Worm (Caenorhabditis elegans): ENCODE data around the gene C13C4.8.

The C13C4.8 gene

DNA sequence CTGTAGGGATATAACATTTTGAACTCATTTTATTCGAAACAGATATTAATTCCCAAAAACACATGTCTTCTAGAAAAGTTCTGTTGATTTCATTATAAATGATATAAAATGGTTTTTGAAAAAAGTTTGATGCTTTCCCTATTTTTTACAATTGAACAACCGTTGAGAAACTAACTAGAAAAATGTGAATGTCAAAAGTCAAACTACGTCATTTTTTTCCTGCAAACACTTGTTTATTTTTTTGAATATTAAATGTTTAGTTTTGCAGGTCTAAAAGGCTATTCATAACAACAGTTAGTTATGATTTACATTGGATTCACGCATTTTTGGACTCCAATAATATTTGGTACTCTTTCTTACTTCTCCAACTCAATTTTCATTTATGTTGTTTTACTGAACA lies 45.1 kb downstream of the C13C4.8 start, which contains the start of gene srj-4:
Gene srj-4 (plus strand): TSS at position 301 of the 400 bp plus-strand sequence.
- TF ChIP-seq ztf-11 (tag; optimal IDR thresholded peaks at IDR 0.05) (no peak), unc-120 (tag; optimal IDR thresholded peaks at IDR 0.05; ENCODE audit: poor library complexity, severe bottlenecking) (no peak), mab-5 (tag; optimal IDR thresholded peaks at IDR 0.05) (no peak)

DNA sequence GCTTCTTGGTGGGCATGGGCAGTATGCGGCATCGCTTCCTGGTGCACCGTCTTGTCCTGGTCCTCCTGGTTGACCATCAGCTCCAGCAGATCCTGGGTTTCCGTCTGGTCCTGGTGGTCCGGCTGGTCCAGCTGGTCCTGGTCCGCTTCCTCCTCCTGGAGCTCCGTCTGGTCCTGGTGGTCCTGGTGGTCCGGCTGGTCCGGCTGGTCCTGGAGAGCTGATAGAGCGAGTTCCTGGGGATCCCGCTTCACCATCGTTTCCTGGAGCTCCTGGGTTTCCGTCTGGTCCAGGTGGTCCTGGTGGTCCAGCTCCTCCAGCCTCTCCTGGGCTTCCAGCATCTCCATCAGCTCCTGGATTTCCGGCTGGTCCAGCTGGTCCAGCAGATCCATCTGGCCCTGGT lies 49.2 kb downstream of the C13C4.8 start:
- TF ChIP-seq nhr-76 (tag; optimal IDR thresholded peaks at IDR 0.05) = no peak
- TF ChIP-seq mab-5 (tag; optimal IDR thresholded peaks at IDR 0.05) = no peak
- TF ChIP-seq nhr-12 (tag; optimal IDR thresholded peaks at IDR 0.05) = no peak
- no peak for TF ChIP-seq hlh-1 (tag; optimal IDR thresholded peaks at IDR 0.05)
- no peak for TF ChIP-seq pha-4 (tag; optimal IDR thresholded peaks at IDR 0.05)
- no peak for TF ChIP-seq cnd-1 (tag; optimal IDR thresholded peaks at IDR 0.05)
- no peak for TF ChIP-seq nhr-2 (tag; optimal IDR thresholded peaks at IDR 0.05)
- TF ChIP-seq bed-3 (GFP tag; optimal IDR thresholded peaks at IDR 0.05) = no peak
- no peak for TF ChIP-seq M03D4.4 (tag; optimal IDR thresholded peaks at IDR 0.05)

ce11 chrV:12167653-12168052 lies 49.9 kb downstream of the C13C4.8 start, which contains the start of gene col-37:
col-37 (minus strand) TSS chrV:12167753.
- TF ChIP-seq ztf-11 (tag; optimal IDR thresholded peaks at IDR 0.05) (no peak), ham-2 (GFP tag; optimal IDR thresholded peaks at IDR 0.05) (no peak), unc-62 (GFP tag; optimal IDR thresholded peaks at IDR 0.05) (no peak), nhr-76 (tag; optimal IDR thresholded peaks at IDR 0.05) (no peak), blmp-1 (tag; optimal IDR thresholded peaks at IDR 0.05) (no peak), mls-2 (tag; optimal IDR thresholded peaks at IDR 0.05) (no peak), mep-1 (tag; optimal IDR thresholded peaks at IDR 0.05) (no peak), lsy-2 (tag; optimal IDR thresholded peaks at IDR 0.05) (no peak), pha-4 (tag; optimal IDR thresholded peaks at IDR 0.05) (no peak), cnd-1 (tag; optimal IDR thresholded peaks at IDR 0.05) (no peak), M03D4.4 (tag; optimal IDR thresholded peaks at IDR 0.05) (no peak), nhr-28 (tag; optimal IDR thresholded peaks at IDR 0.05) (no peak), hlh-1 (tag; optimal IDR thresholded peaks at IDR 0.05) (no peak), unc-120 (tag; optimal IDR thresholded peaks at IDR 0.05; ENCODE audit: poor library complexity, severe bottlenecking) (no peak), mab-5 (tag; optimal IDR thresholded peaks at IDR 0.05) (no peak), ces-1 (GFP tag; optimal IDR thresholded peaks at IDR 0.05) (no peak), nhr-237 (tag; optimal IDR thresholded peaks at IDR 0.05) (no peak)
